Fruit fly (Drosophila melanogaster) whole organism, embryonic: ENCODE results near the gene Cdk5alpha.

Experiments
- Adf1 ChIP-seq: fragments of 200-800 bp; sonication (Bioruptor generic); IDR thresholded peaks from 2 replicates; pipeline ENCODE4 v1.3.6; 2022; ENCODE audit warnings: missing biosample characterization, missing genetic modification characterization
- CG11695 ChIP-seq: fragments of 200-800 bp; sonication (Bioruptor generic); IDR thresholded peaks from 3 replicates; pipeline ENCODE4 v1.3.6; 2022; ENCODE audit warnings: missing biosample characterization, missing genetic modification characterization
- CG11696 ChIP-seq: fragments of 200-800 bp; sonication (Bioruptor generic); IDR thresholded peaks from 2 replicates; pipeline ENCODE4 v1.3.6; 2022; ENCODE audit warnings: missing biosample characterization, missing genetic modification characterization
- CG12104 ChIP-seq: fragments of 200-800 bp; sonication (Bioruptor generic); optimal IDR thresholded peaks from 3 replicates; lab custom pipeline; 2016; ENCODE audit warnings: missing biosample characterization, missing genetic modification characterization
- CG12219 ChIP-seq: fragments of 200-800 bp; sonication (Bioruptor generic); optimal IDR thresholded peaks from 3 replicates; lab custom pipeline; 2018; ENCODE audit warnings: missing biosample characterization, mild to moderate bottlenecking, missing genetic modification characterization
- CG1603 ChIP-seq: fragments of 200-800 bp; sonication (Bioruptor generic); optimal IDR thresholded peaks from 2 replicates; lab custom pipeline; 2019; ENCODE audit warnings: missing biosample characterization, mild to moderate bottlenecking, missing genetic modification characterization, moderate library complexity
- CG17186 ChIP-seq: fragments of 200-800 bp; sonication (Bioruptor generic); optimal IDR thresholded peaks from 3 replicates; lab custom pipeline; 2017; ENCODE audit warnings: missing biosample characterization, missing genetic modification reagents, missing genetic modification characterization
- CG17359 ChIP-seq: fragments of 200-800 bp; sonication (Bioruptor generic); optimal IDR thresholded peaks from 3 replicates; lab custom pipeline; 2018; ENCODE audit warnings: missing biosample characterization, mild to moderate bottlenecking, missing genetic modification characterization, moderate library complexity
- CG17385 ChIP-seq: fragments of 200-800 bp; sonication (Bioruptor generic); optimal IDR thresholded peaks from 3 replicates; lab custom pipeline; 2018; ENCODE audit warnings: missing biosample characterization, mild to moderate bottlenecking, missing genetic modification characterization
- CG17802 ChIP-seq: fragments of 200-800 bp; sonication (Bioruptor generic); optimal IDR thresholded peaks from 2 replicates; lab custom pipeline; 2018; ENCODE audit warnings: missing biosample characterization, mild to moderate bottlenecking, missing genetic modification characterization, moderate library complexity
- CG18764 ChIP-seq: fragments of 200-800 bp; sonication (Bioruptor generic); optimal IDR thresholded peaks from 3 replicates; lab custom pipeline; 2016; ENCODE audit warnings: missing biosample characterization, missing genetic modification characterization
- CG31441 ChIP-seq: fragments of 200-800 bp; sonication (Bioruptor generic); IDR thresholded peaks from 2 replicates; pipeline ENCODE4 v1.3.6; 2022; ENCODE audit warnings: missing biosample characterization, missing genetic modification characterization
- CG32767 ChIP-seq: fragments of 200-800 bp; sonication (Bioruptor generic); IDR thresholded peaks from 2 replicates; pipeline ENCODE4 v1.3.6; 2022; ENCODE audit warnings: missing biosample characterization, missing genetic modification characterization
- CG34376 ChIP-seq: fragments of 200-800 bp; sonication (Bioruptor generic); optimal IDR thresholded peaks from 2 replicates; lab custom pipeline; 2018; ENCODE audit warnings: missing biosample characterization, mild to moderate bottlenecking, missing genetic modification characterization
- CG3838 ChIP-seq: fragments of 200-800 bp; sonication (Bioruptor generic); optimal IDR thresholded peaks from 3 replicates; lab custom pipeline; 2016; ENCODE audit warnings: missing biosample characterization, missing genetic modification characterization
- CG4282 ChIP-seq: fragments of 200-800 bp; sonication (Bioruptor generic); optimal IDR thresholded peaks from 2 replicates; lab custom pipeline; 2016; ENCODE audit warnings: missing biosample characterization, missing genetic modification characterization
- CG6683 ChIP-seq: fragments of 200-800 bp; sonication (Bioruptor generic); optimal IDR thresholded peaks from 2 replicates; lab custom pipeline; 2017; ENCODE audit warnings: missing biosample characterization, mild to moderate bottlenecking, missing genetic modification characterization, missing genetic modification reagents
- CG7839 ChIP-seq: fragments of 200-800 bp; sonication (Bioruptor generic); optimal IDR thresholded peaks from 3 replicates; lab custom pipeline; 2018; ENCODE audit warnings: missing biosample characterization, mild to moderate bottlenecking, missing genetic modification characterization, moderate library complexity
- CG8944 ChIP-seq: fragments of 200-800 bp; sonication (Bioruptor generic); optimal IDR thresholded peaks from 3 replicates; lab custom pipeline; 2016; ENCODE audit warnings: missing biosample characterization, missing genetic modification characterization
- CTCF ChIP-seq: fragments of 200-800 bp; sonication (Bioruptor generic); optimal IDR thresholded peaks from 2 replicates; lab custom pipeline; 2017; ENCODE audit warnings: missing biosample characterization, mild to moderate bottlenecking, missing genetic modification characterization, moderate library complexity
- CoRest ChIP-seq: fragments of 200-800 bp; sonication (Bioruptor generic); optimal IDR thresholded peaks from 3 replicates; lab custom pipeline; 2018; ENCODE audit warnings: missing biosample characterization, mild to moderate bottlenecking, missing genetic modification characterization, moderate library complexity
- Deaf1 ChIP-seq: fragments of 200-800 bp; optimal IDR thresholded peaks from 3 replicates; lab custom pipeline; 2019; ENCODE audit warnings: missing biosample characterization, mild to moderate bottlenecking, missing genetic modification characterization, moderate library complexity
- Doc3 ChIP-seq: fragments of 200-800 bp; sonication (Bioruptor generic); IDR thresholded peaks from 3 replicates; pipeline ENCODE4 v1.3.6; 2022; ENCODE audit warnings: missing biosample characterization, missing genetic modification characterization; ENCODE audit not compliant: partially characterized antibody
- Dp ChIP-seq: fragments of 200-800 bp; sonication (Bioruptor generic); optimal IDR thresholded peaks from 2 replicates; lab custom pipeline; 2018; ENCODE audit warnings: missing biosample characterization, mild to moderate bottlenecking, missing genetic modification characterization, moderate library complexity
- Dref ChIP-seq: fragments of 200-800 bp; sonication (Bioruptor generic); IDR thresholded peaks from 2 replicates; pipeline ENCODE4 v1.3.6; 2022; ENCODE audit warnings: missing biosample characterization, missing genetic modification characterization
- Elba2 ChIP-seq: fragments of 200-800 bp; sonication (Bioruptor generic); optimal IDR thresholded peaks from 3 replicates; lab custom pipeline; 2016; ENCODE audit warnings: missing biosample characterization, missing genetic modification characterization
- Fer1 ChIP-seq: fragments of 200-800 bp; sonication (Bioruptor generic); optimal IDR thresholded peaks from 2 replicates; lab custom pipeline; 2017; ENCODE audit warnings: missing biosample characterization, mild to moderate bottlenecking, missing genetic modification characterization
- Fer3 ChIP-seq: fragments of 200-800 bp; sonication (Bioruptor generic); optimal IDR thresholded peaks from 2 replicates; lab custom pipeline; 2018; ENCODE audit warnings: missing biosample characterization, mild to moderate bottlenecking, missing genetic modification characterization, moderate library complexity
- Lpt ChIP-seq: fragments of >200 bp; optimal IDR thresholded peaks from 2 replicates; lab custom pipeline; 2018; ENCODE audit warnings: missing biosample characterization, missing genetic modification characterization
- Mes4 ChIP-seq: fragments of 200-800 bp; sonication (Bioruptor generic); optimal IDR thresholded peaks from 2 replicates; lab custom pipeline; 2016; ENCODE audit warnings: missing biosample characterization, missing genetic modification characterization
- Nf-YB ChIP-seq: fragments of 200-800 bp; sonication (Bioruptor generic); optimal IDR thresholded peaks from 3 replicates; lab custom pipeline; 2019; ENCODE audit warnings: missing biosample characterization, mild to moderate bottlenecking, missing genetic modification characterization, moderate library complexity
- Oli ChIP-seq: fragments of 200-800 bp; sonication (Bioruptor generic); optimal IDR thresholded peaks from 2 replicates; lab custom pipeline; 2018; ENCODE audit warnings: missing biosample characterization, mild to moderate bottlenecking, missing genetic modification characterization, moderate library complexity
- Spps ChIP-seq: fragments of 200-800 bp; sonication (Bioruptor generic); optimal IDR thresholded peaks from 2 replicates; lab custom pipeline; 2018; ENCODE audit warnings: missing biosample characterization, mild to moderate bottlenecking, missing genetic modification characterization
- Stat92E ChIP-seq, 3 experiments: fragments of >200 bp in 2 of 3; fragments of 200-800 bp in 1 of 3; sonication (Bioruptor generic) in 1 of 3; optimal IDR thresholded peaks; 2 replicates each; lab custom pipeline; 2017 to 2019; ENCODE audit warnings: missing biosample characterization in 3 of 3, missing genetic modification characterization in 3 of 3, mild to moderate bottlenecking in 1 of 3, moderate library complexity in 1 of 3
- Tbp ChIP-seq: fragments of >200 bp; optimal IDR thresholded peaks from 2 replicates; lab custom pipeline; 2018; ENCODE audit warnings: missing biosample characterization, missing genetic modification characterization
- Usf ChIP-seq: fragments of 200-800 bp; sonication (Bioruptor generic); optimal IDR thresholded peaks from 2 replicates; lab custom pipeline; 2017; ENCODE audit warnings: missing genotype, missing biosample characterization, missing genetic modification characterization
- al ChIP-seq: fragments of 200-800 bp; sonication (Bioruptor generic); IDR thresholded peaks from 2 replicates; pipeline ENCODE4 v1.3.6; 2022; ENCODE audit warnings: missing biosample characterization, missing genetic modification characterization
- cad ChIP-seq: fragments of >200 bp; optimal IDR thresholded peaks from 2 replicates; lab custom pipeline; 2017; ENCODE audit warnings: missing biosample characterization, missing genetic modification characterization
- dmrt11E ChIP-seq: fragments of 200-800 bp; sonication (Bioruptor generic); optimal IDR thresholded peaks from 3 replicates; lab custom pipeline; 2018; ENCODE audit warnings: missing biosample characterization, mild to moderate bottlenecking, missing genetic modification characterization, moderate library complexity
- ems ChIP-seq: fragments of 200-800 bp; sonication (Bioruptor generic); optimal IDR thresholded peaks from 3 replicates; lab custom pipeline; 2016; ENCODE audit warnings: missing biosample characterization, missing genetic modification characterization
- grn ChIP-seq: fragments of 200-800 bp; sonication (Bioruptor generic); optimal IDR thresholded peaks from 3 replicates; lab custom pipeline; 2017; ENCODE audit warnings: missing biosample characterization, missing genetic modification characterization
- hb ChIP-seq: fragments of 200-800 bp; sonication (Bioruptor generic); IDR thresholded peaks from 3 replicates; pipeline ENCODE4 v1.3.6; 2022; ENCODE audit warnings: missing biosample characterization, missing genetic modification characterization; ENCODE audit not compliant: partially characterized antibody
- jing ChIP-seq: fragments of 200-800 bp; sonication (Bioruptor generic); optimal IDR thresholded peaks from 2 replicates; lab custom pipeline; 2018; ENCODE audit warnings: missing biosample characterization, mild to moderate bottlenecking, missing genetic modification characterization
- nau ChIP-seq: fragments of 200-800 bp; sonication (Bioruptor generic); optimal IDR thresholded peaks from 3 replicates; lab custom pipeline; 2017; ENCODE audit warnings: missing biosample characterization, mild to moderate bottlenecking, missing genetic modification characterization, missing genetic modification reagents
- repo ChIP-seq: fragments of 200-800 bp; sonication (Bioruptor generic); optimal IDR thresholded peaks from 2 replicates; lab custom pipeline; 2016; ENCODE audit warnings: missing biosample characterization, missing genetic modification characterization
- row ChIP-seq: fragments of 200-800 bp; sonication (Bioruptor generic); IDR thresholded peaks from 3 replicates; pipeline ENCODE4 v1.3.6; 2022; ENCODE audit warnings: missing biosample characterization, missing genetic modification characterization
- salm ChIP-seq: fragments of 200-800 bp; sonication (Bioruptor generic); optimal IDR thresholded peaks from 2 replicates; lab custom pipeline; 2018; ENCODE audit warnings: missing biosample characterization, mild to moderate bottlenecking, missing genetic modification characterization
- seq ChIP-seq: fragments of 200-800 bp; sonication (Bioruptor generic); IDR thresholded peaks from 2 replicates; pipeline ENCODE4 v1.3.6; 2022; ENCODE audit warnings: missing biosample characterization, missing genetic modification characterization
- sqz ChIP-seq: fragments of 200-800 bp; sonication (Bioruptor generic); optimal IDR thresholded peaks from 3 replicates; lab custom pipeline; 2018; ENCODE audit warnings: missing biosample characterization, mild to moderate bottlenecking, missing genetic modification characterization
- tin ChIP-seq: fragments of 200-800 bp; sonication (Bioruptor generic); optimal IDR thresholded peaks from 3 replicates; lab custom pipeline; 2016; ENCODE audit warnings: missing biosample characterization, missing genetic modification characterization

Cdk5alpha gene

dm6 chr2L:10314327-10315210 lies 3.8 kb upstream of the Cdk5alpha start, which contains the start of the genes Usp14 and CG4972 (continued):
- TF ChIP-seq Nf-YB (GFP tag; lab: Kevin White, UChicago) (no peak), CG32767 (GFP tag; lab: Robert Waterston, UW) (no peak), Spps (tag; lab: Kevin White, UChicago) (no peak), CG7839 (no peak), nau (GFP tag; lab: Kevin White, UChicago) (no peak), CG18764 (GFP tag; lab: Kevin White, UChicago) (no peak), CG12219 (GFP tag; lab: Kevin White, UChicago) (no peak), jing (no peak), repo (GFP tag; lab: Kevin White, UChicago) (no peak), Fer1 (no peak), Fer3 (tag; lab: Kevin White, UChicago) (no peak), tin (GFP tag; lab: Kevin White, UChicago) (no peak), Doc3 (no peak), Stat92E (GFP tag; optimal IDR thresholded peaks at IDR 0.05; lab: Kevin White, UChicago) (no peak), Tbp (GFP tag; lab: Kevin White, UChicago) (no peak), Dref (GFP tag; lab: Robert Waterston, UW) (peak; percentile 54), CG11695 (GFP tag; lab: Robert Waterston, UW) (no peak), al (GFP tag; lab: Robert Waterston, UW) (no peak), Usf (GFP tag; lab: Kevin White, UChicago) (no peak), CG4282 (GFP tag; lab: Kevin White, UChicago) (no peak), CG17359 (tag; lab: Kevin White, UChicago) (no peak), sqz (GFP tag; lab: Kevin White, UChicago) (no peak), CG31441 (no peak), CG17802 (tag; lab: Kevin White, UChicago) (peak; percentile 86), CTCF (GFP tag; lab: Kevin White, UChicago) (no peak), CoRest (tag; lab: Kevin White, UChicago) (peak; percentile 55), CG17385 (GFP tag; lab: Kevin White, UChicago) (no peak), CG6683 (GFP tag; lab: Kevin White, UChicago) (no peak), dmrt11E (tag; lab: Kevin White, UChicago) (peak; percentile 39), CG1603 (peak; percentile 99), Elba2 (GFP tag; lab: Kevin White, UChicago) (peak; percentile 3), grn (no peak), seq (GFP tag; lab: Robert Waterston, UW) (no peak), Lpt (GFP tag; lab: Kevin White, UChicago) (no peak), CG17186 (GFP tag; lab: Kevin White, UChicago) (no peak), row (GFP tag; lab: Robert Waterston, UW) (peak; percentile 72), ems (GFP tag; lab: Kevin White, UChicago) (no peak), cad (GFP tag; lab: Kevin White, UChicago) (no peak), salm (tag; lab: Kevin White, UChicago) (no peak), Deaf1 (no peak), Adf1 (GFP tag; lab: Robert Waterston, UW) (no peak), Dp (GFP tag; lab: Kevin White, UChicago) (no peak), Oli (tag; lab: Kevin White, UChicago) (no peak), CG34376 (GFP tag; lab: Kevin White, UChicago) (no peak), Mes4 (GFP tag; lab: Kevin White, UChicago) (no peak), hb (GFP tag; lab: Robert Waterston, UW) (no peak), CG8944 (GFP tag; lab: Kevin White, UChicago) (no peak), CG11696 (no peak), CG12104 (GFP tag; lab: Kevin White, UChicago) (peak; percentile 20), CG3838 (GFP tag; lab: Kevin White, UChicago) (no peak)
